Fruit fly (Drosophila melanogaster) whole organism, embryonic: ENCODE measurements around the gene CG13126.

Experiments used
- Bgb ChIP-seq: fragments of 200-800 bp; sonication (Bioruptor generic); IDR thresholded peaks from 2 replicates; pipeline ENCODE4 v1.3.6; 2022; ENCODE audit warnings: missing biosample characterization, missing genetic modification characterization; ENCODE audit not compliant: partially characterized antibody
- CG2116 ChIP-seq: fragments of 200-800 bp; sonication (Bioruptor generic); optimal IDR thresholded peaks from 3 replicates; lab custom pipeline; 2018; ENCODE audit warnings: missing biosample characterization, mild to moderate bottlenecking, missing genetic modification characterization
- CG5953 ChIP-seq: fragments of 200-800 bp; sonication (Bioruptor generic); IDR thresholded peaks from 2 replicates; pipeline ENCODE4 v1.3.6; 2022; ENCODE audit warnings: missing biosample characterization, missing genetic modification characterization
- CG6175 ChIP-seq: fragments of 200-800 bp; sonication (Bioruptor generic); IDR thresholded peaks from 3 replicates; pipeline ENCODE4 v1.3.6; 2022; ENCODE audit warnings: missing biosample characterization, missing genetic modification characterization
- CG6272 ChIP-seq: fragments of 200-800 bp; sonication (Bioruptor generic); IDR thresholded peaks from 2 replicates; pipeline ENCODE4 v1.3.6; 2022; ENCODE audit warnings: missing biosample characterization, missing genetic modification characterization
- CG7556 ChIP-seq: fragments of 200-800 bp; sonication (Bioruptor generic); optimal IDR thresholded peaks from 2 replicates; lab custom pipeline; 2017; ENCODE audit warnings: missing biosample characterization, mild to moderate bottlenecking, missing genetic modification characterization
- CG9817 ChIP-seq: fragments of 200-800 bp; sonication (Bioruptor generic); optimal IDR thresholded peaks from 2 replicates; lab custom pipeline; 2018; ENCODE audit warnings: missing biosample characterization, mild to moderate bottlenecking, missing genetic modification characterization, moderate library complexity
- Hmx ChIP-seq: fragments of 200-800 bp; sonication (Bioruptor generic); optimal IDR thresholded peaks from 2 replicates; lab custom pipeline; 2016; ENCODE audit warnings: missing biosample characterization, missing genetic modification characterization
- Hr39 ChIP-seq: fragments of >200 bp; optimal IDR thresholded peaks from 2 replicates; lab custom pipeline; 2017
- amos ChIP-seq: fragments of 200-800 bp; sonication (Bioruptor generic); IDR thresholded peaks from 2 replicates; pipeline ENCODE4 v1.3.6; 2022; ENCODE audit warnings: missing biosample characterization, missing genetic modification characterization; ENCODE audit not compliant: partially characterized antibody
- dysf ChIP-seq: fragments of 200-800 bp; sonication (Bioruptor generic); IDR thresholded peaks from 3 replicates; pipeline ENCODE4 v1.3.6; 2022; ENCODE audit warnings: missing biosample characterization, missing genetic modification characterization
- exex ChIP-seq: fragments of 200-800 bp; sonication (Bioruptor generic); optimal IDR thresholded peaks from 4 replicates; lab custom pipeline; 2018; ENCODE audit warnings: missing biosample characterization, mild to moderate bottlenecking, missing genetic modification characterization, moderate library complexity
- zfh1 ChIP-seq: fragments of 200-800 bp; sonication (Bioruptor generic); IDR thresholded peaks from 3 replicates; pipeline ENCODE4 v1.3.6; 2022; ENCODE audit warnings: missing biosample characterization, missing genetic modification characterization

DNA sequence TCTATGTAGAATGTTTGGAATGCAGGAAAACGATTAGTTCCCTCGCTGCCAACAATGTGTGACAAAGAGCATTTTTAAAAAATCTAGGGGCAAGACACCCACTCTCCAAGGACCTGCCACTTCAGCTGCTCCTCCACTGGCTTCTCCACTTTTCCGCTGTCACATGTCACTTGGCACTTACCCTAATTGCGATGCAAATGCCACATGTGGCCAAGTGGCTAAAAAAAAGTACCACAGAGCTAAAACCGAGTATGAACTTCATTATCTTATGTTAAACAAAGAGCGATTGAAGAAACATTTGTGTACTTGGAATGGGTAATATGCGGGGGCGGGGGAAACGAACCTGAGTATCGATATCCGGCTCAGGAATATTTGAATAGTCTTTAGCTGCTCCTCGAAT is 35.3 kb upstream of the CG13126 start:
- TF ChIP-seq CG5953 (GFP tag; lab: Robert Waterston, UW) (no peak), CG6272 (GFP tag; lab: Robert Waterston, UW) (no peak), amos (no peak), CG6175 (GFP tag; lab: Robert Waterston, UW) (no peak), CG2116 (GFP tag; lab: Kevin White, UChicago) (no peak), Bgb (GFP tag; lab: Robert Waterston, UW) (no peak), Hr39 (lab: Kevin White, UChicago) (no peak), dysf (no peak), CG9817 (no peak), zfh1 (GFP tag; lab: Robert Waterston, UW) (no peak), CG7556 (GFP tag; lab: Kevin White, UChicago) (no peak), Hmx (GFP tag; lab: Kevin White, UChicago) (no peak), exex (tag; lab: Kevin White, UChicago) (no peak)
